Worm (Caenorhabditis elegans): Measurements from ENCODE around the gene fil-1.

ce11 chrV:14945124-14945523 lies 48.5 kb upstream of the fil-1 start:
- TF ChIP-seq lin-13 (tag; optimal IDR thresholded peaks at IDR 0.05) (no peak), snpc-4 (tag; optimal IDR thresholded peaks at IDR 0.05) (no peak), nhr-237 (tag; optimal IDR thresholded peaks at IDR 0.05) (no peak), unc-39 (tag; optimal IDR thresholded peaks at IDR 0.05) (no peak), elt-3 (tag; optimal IDR thresholded peaks at IDR 0.05) (no peak), elt-1 (tag; optimal IDR thresholded peaks at IDR 0.05; ENCODE audit: borderline replicate concordance, insufficient read depth) (no peak), mep-1 (tag; optimal IDR thresholded peaks at IDR 0.05) (no peak), nhr-28 (tag; optimal IDR thresholded peaks at IDR 0.05) (no peak), pha-4 (tag; optimal IDR thresholded peaks at IDR 0.05) (no peak), bed-3 (GFP tag; optimal IDR thresholded peaks at IDR 0.05) (no peak), lin-32 (GFP tag; optimal IDR thresholded peaks at IDR 0.05) (no peak), ces-1 (GFP tag; optimal IDR thresholded peaks at IDR 0.05) (no peak), lsy-2 (tag; optimal IDR thresholded peaks at IDR 0.05) (no peak)

Data from whole organism, mixed stage, embryonic.